Worm (Caenorhabditis elegans): Measurements from ENCODE around the gene hpo-25.
A peak's percentile ranks its signal among the peaks of the same experiment; 100 is the strongest.

hpo-25 gene

DNA sequence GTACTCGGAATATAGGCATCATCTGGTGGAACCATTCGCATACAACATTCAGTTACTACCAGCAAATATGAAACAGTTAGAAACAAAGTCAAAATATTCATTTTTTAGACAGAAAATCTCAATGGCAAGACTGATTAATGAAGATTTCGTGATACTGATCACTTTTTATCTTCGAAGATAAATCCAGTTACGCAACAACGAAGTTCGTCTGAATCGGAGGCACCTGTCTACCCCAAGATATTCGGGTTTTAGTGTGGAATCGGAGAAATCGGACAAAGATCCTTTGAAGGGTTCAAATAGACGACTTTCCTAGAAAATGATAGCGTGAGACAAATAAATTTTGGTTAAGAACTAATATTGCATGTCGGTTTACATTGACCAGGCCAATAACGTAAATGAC is 26.8 kb downstream of the hpo-25 start, which contains the start of gene F16G10.13:
Gene F16G10.13 (minus strand): TSS at position 101 of the 400 bp plus-strand sequence.
- TF ChIP-seq gmeb-1 (tag; optimal IDR thresholded peaks at IDR 0.05) (no peak), nhr-11 (tag; optimal IDR thresholded peaks at IDR 0.05) (no peak)

DNA sequence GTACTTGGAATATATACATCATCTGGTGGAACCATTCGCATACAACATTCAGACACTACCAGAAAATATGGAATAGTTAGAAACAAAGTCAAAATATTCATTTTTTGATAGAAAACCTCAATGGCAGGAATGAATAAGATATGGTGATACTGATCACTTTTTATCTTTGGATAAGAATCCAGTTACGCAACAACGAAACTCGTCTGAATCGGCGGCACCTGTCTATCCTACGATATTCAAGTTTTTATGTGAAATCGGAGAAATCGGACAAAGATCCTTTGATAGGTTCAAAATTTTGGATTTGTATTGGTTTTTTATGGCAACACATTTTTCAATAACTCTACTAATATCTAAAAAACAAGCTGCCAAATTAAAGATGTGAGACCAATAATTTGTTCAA is 29.8 kb downstream of the hpo-25 start, which contains the start of gene F16G10.14:
Gene F16G10.14 (minus strand): TSS at position 101 of the 400 bp plus-strand sequence.
- TF ChIP-seq ceh-82 (tag; optimal IDR thresholded peaks at IDR 0.05), result no peak
- TF ChIP-seq unc-39 (tag; optimal IDR thresholded peaks at IDR 0.05), result no peak
- TF ChIP-seq mab-5 (tag; optimal IDR thresholded peaks at IDR 0.05), result no peak
- TF ChIP-seq blmp-1 (tag; optimal IDR thresholded peaks at IDR 0.05; ENCODE audit: insufficient read depth), result no peak
- no peak for TF ChIP-seq aly-2 (tag; optimal IDR thresholded peaks at IDR 0.05)
- TF ChIP-seq elt-1 (tag; optimal IDR thresholded peaks at IDR 0.05), result no peak
- TF ChIP-seq lin-13 (GFP tag; optimal IDR thresholded peaks at IDR 0.05), result no peak

DNA sequence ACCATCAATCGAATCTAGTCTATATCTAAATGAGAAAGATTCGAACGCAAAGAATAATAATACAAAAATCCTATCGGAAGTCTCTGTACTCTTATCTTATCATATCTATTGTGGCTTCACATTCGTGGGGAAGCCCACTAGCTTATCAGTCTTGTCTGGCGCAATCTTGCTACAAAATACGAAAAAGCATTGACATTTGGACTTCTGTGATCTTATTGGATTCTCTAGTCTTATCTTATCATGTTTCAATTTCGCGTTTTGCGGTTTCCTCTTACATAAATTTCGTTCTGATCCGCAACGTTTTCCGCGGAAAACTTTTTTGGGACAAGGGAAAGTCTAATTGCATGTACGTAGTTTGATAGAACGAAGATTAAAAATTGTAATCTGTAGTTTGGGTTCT is 30.8 kb downstream of the hpo-25 start:
- no peak for TF ChIP-seq egl-27 (tag; optimal IDR thresholded peaks at IDR 0.05)
- TF ChIP-seq nhr-6 (tag; optimal IDR thresholded peaks at IDR 0.05), result no peak
- TF ChIP-seq nhr-21 (tag; optimal IDR thresholded peaks at IDR 0.05), result peak; percentile 77

DNA sequence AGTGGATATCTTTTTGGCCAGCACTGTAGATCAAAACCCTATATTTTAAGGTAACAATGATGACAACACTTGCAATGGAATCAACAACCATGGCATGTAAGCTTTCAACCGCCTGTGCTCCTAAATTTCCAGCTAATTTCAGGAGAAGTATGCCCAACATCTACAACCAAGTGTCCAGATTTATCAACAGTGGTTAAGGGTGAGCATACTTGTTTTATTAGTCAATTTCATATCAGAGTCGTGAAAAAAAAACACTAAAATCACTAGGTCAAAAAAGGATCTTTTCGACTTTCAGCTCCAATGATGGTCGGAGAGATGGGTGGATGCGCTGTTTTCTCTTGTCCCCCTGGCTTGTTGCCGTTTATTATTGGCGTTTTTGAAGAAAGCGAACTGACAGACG is 34.9 kb downstream of the hpo-25 start, which contains the start of gene F16G10.1:
Gene F16G10.1 (plus strand): TSS at position 301 of the 400 bp plus-strand sequence.
- TF ChIP-seq alr-1 (tag; optimal IDR thresholded peaks at IDR 0.05), result no peak
- TF ChIP-seq nhr-10 (tag; optimal IDR thresholded peaks at IDR 0.05), result no peak
- TF ChIP-seq mdl-1 (tag; optimal IDR thresholded peaks at IDR 0.05), result no peak
- no peak for TF ChIP-seq C34F6.9 (tag; optimal IDR thresholded peaks at IDR 0.05)
- no peak for TF ChIP-seq nhr-237 (tag; optimal IDR thresholded peaks at IDR 0.05)
- no peak for TF ChIP-seq nhr-77 (tag; optimal IDR thresholded peaks at IDR 0.05)
- no peak for TF ChIP-seq dmd-4 (tag; optimal IDR thresholded peaks at IDR 0.05)
- no peak for TF ChIP-seq R02D3.7 (tag; optimal IDR thresholded peaks at IDR 0.05)
- TF ChIP-seq lsy-2 (tag; optimal IDR thresholded peaks at IDR 0.05), result no peak

DNA sequence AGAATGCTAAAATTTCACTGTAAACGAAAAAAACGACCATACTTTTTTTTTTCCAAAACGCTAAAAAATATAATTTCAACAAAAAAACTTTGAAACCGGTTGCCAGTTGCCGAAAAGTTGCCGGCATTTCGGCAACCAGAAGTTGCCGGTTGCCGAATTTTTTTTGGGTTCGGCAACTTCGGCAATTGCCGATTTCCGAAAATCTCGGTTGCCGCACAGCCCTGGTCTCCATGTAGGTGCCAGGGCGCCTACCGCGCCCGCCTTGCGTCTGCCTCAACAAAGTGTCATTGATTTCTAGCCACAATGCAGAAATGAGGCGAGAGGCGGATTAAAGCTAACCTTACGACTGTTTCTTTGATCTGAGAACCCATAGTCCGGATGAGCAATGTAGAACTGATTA is 42.0 kb downstream of the hpo-25 start:
- TF ChIP-seq ZK546.5 (tag; optimal IDR thresholded peaks at IDR 0.05), result no peak
- no peak for TF ChIP-seq nhr-237 (tag; optimal IDR thresholded peaks at IDR 0.05)
- TF ChIP-seq unc-62 (GFP tag; optimal IDR thresholded peaks at IDR 0.05), result no peak
- TF ChIP-seq nhr-11 (tag; optimal IDR thresholded peaks at IDR 0.05), result no peak
- no peak for TF ChIP-seq skn-1 (tag; optimal IDR thresholded peaks at IDR 0.05)
- no peak for TF ChIP-seq elt-1 (tag; optimal IDR thresholded peaks at IDR 0.05)
- TF ChIP-seq C34F6.9 (tag; optimal IDR thresholded peaks at IDR 0.05), result no peak
- TF ChIP-seq ama-1 (optimal IDR thresholded peaks at IDR 0.05), result no peak
- TF ChIP-seq dmd-4 (tag; optimal IDR thresholded peaks at IDR 0.05), result no peak
- TF ChIP-seq nhr-77 (tag; optimal IDR thresholded peaks at IDR 0.05), result no peak
- TF ChIP-seq sma-3 (GFP tag; optimal IDR thresholded peaks at IDR 0.05), result no peak
- TF ChIP-seq F13H6.1 (tag; optimal IDR thresholded peaks at IDR 0.05), result no peak
- TF ChIP-seq crh-2 (tag; optimal IDR thresholded peaks at IDR 0.05), result no peak
- TF ChIP-seq alr-1 (tag; optimal IDR thresholded peaks at IDR 0.05), result no peak

DNA sequence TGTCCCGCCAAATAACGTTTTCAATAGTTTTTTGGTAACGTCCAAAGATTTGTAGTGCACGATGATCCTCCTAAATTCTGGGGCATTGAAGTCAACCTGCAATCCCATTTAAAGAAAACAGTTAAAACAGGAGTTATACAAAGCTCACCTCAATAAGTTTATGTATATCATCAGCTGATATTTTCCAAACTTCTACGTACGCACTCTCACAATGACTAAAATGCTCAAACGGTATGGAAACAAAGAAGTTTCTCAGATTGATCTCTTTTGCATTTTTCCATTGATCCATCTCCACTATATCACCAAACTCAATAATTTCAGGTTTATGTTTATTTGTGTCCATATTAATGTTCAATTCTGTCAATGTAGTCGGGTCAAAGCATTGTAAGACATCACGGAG is 42.5 kb downstream of the hpo-25 start:
- TF ChIP-seq lsy-2 (tag; optimal IDR thresholded peaks at IDR 0.05) (no peak), ztf-11 (tag; optimal IDR thresholded peaks at IDR 0.05) (no peak), sem-4 (tag; optimal IDR thresholded peaks at IDR 0.05) (no peak), nhr-12 (tag; optimal IDR thresholded peaks at IDR 0.05) (no peak), skn-1 (tag; optimal IDR thresholded peaks at IDR 0.05) (no peak), mdl-1 (tag; optimal IDR thresholded peaks at IDR 0.05) (no peak), C34F6.9 (tag; optimal IDR thresholded peaks at IDR 0.05) (no peak), unc-62 (GFP tag; optimal IDR thresholded peaks at IDR 0.05) (no peak)

DNA sequence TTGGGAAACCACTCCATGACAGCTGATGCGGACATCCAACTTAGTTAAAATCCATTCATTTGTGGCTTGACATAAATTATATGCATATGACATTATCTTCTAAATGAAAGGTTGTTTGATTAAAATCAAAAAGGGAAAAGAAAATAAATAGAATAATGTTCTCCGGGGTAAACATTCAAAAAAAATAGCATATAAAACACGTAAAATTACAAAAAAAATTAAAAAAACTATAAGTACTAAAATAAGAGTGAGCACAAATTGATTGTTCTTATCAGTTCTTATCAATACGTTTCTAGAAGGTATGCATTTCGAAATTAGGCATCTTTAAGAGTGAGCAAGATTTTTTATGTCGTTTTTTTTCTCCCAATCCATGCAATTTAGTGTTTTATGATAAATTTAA is 43.6 kb downstream of the hpo-25 start, which contains the start of gene fbxa-182:
Gene fbxa-182 (minus strand): TSS at position 101 of the 400 bp plus-strand sequence.
- TF ChIP-seq nhr-6 (tag; optimal IDR thresholded peaks at IDR 0.05), result no peak
- no peak for TF ChIP-seq nhr-25 (tag; optimal IDR thresholded peaks at IDR 0.05)
- no peak for TF ChIP-seq nhr-77 (tag; optimal IDR thresholded peaks at IDR 0.05)
- TF ChIP-seq ceh-82 (tag; optimal IDR thresholded peaks at IDR 0.05), result no peak
- no peak for TF ChIP-seq unc-62 (GFP tag; optimal IDR thresholded peaks at IDR 0.05)
- TF ChIP-seq blmp-1 (tag; optimal IDR thresholded peaks at IDR 0.05; ENCODE audit: insufficient read depth), result no peak

All from whole organism, L2 larva.